Worm (Caenorhabditis elegans): ENCODE results near the gene srx-125.

Gene srx-125

DNA sequence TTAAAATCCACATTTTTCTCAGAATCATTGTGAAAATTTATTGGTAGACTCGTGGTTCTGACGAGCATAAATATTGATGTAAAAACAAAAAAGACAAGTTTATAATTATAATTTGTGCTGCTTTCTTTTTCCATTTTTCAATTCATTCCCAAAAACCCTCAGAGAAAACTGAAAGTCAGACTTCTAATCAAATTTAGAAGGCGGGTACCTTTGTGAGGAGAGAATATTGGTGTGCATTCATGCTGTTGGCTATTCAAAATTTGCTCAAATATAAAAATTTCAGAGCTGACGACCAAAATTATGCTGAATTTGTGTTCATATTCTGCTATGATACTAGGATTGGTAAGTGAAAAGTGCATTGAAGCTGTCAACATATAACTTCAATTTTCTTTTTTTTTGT is at the start of gene srx-125:
TSS of gene srx-125 (plus strand) at position 301 of the 400 bp plus-strand sequence.
- no peak for TF ChIP-seq ref-1 (GFP tag; conservative IDR thresholded peaks at IDR 0.05)
- TF ChIP-seq ztf-23 (GFP tag; IDR thresholded peaks at IDR 0.05), result no peak
- no peak for TF ChIP-seq ztf-29 (GFP tag; IDR thresholded peaks at IDR 0.05)
- no peak for TF ChIP-seq flt-1 (GFP tag; IDR thresholded peaks at IDR 0.05)
- TF ChIP-seq T22C8.4 (GFP tag; IDR thresholded peaks at IDR 0.05), result no peak
- no peak for TF ChIP-seq tab-1 (GFP tag; IDR thresholded peaks at IDR 0.05)

DNA sequence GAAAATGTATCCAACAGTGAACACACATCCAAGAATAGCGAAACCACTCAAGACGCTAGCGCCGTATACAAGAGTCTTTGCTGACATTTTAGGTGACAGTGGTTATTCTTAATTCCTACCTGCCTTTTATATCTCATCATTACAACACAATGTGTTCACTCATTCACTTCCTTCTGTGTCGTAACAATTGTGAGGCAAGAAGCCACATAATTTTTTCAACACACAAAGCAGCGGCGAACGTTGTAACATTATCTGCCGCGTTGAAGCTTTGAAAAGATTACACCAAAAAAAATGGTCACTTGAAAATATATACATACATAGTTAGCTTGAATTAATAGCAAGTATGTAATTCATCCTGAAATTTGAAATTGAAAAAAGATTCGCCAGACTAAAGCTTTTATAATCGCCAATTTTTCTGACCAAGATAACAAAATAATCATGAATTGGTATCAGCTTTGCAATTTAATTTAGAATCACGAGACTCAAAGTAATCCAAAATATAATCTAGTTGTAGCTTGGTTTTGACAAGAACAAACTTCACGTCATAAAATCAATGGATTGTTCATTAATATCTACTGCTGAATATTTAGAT is 49.1 kb upstream of the srx-125 start, which contains the start of the genes col-161 and srh-18:
TSS of gene col-161 (minus strand) at position 101 of the 592 bp plus-strand sequence.
TSS of gene srh-18 (plus strand) at position 542 of the 592 bp plus-strand sequence.
- TF ChIP-seq flt-1 (GFP tag; IDR thresholded peaks at IDR 0.05), result no peak
- TF ChIP-seq ztf-23 (GFP tag; IDR thresholded peaks at IDR 0.05), result no peak
- no peak for TF ChIP-seq tab-1 (GFP tag; IDR thresholded peaks at IDR 0.05)
- no peak for TF ChIP-seq klf-2 (GFP tag; conservative IDR thresholded peaks at IDR 0.05)

DNA sequence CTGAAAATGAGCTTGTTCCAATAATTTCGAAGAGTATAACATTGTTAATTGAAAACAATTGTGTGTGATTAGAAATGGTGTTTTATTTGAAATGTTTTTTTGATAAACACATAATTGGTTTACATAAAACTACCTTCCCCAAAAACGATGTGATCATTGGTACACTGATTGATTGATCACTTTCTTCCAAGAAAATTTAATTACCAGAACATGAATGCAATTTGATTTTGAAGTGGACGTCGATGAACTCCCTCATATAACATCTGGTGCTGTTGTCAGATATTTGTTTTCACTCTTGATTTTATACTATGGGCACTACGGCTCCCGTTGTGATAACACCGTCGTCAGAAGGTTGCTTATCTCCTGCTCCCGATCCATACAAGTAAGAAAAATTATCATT is 46.4 kb upstream of the srx-125 start, which contains the start of gene srh-15:
TSS of gene srh-15 (plus strand) at position 301 of the 400 bp plus-strand sequence.
- TF ChIP-seq ztf-23 (GFP tag; IDR thresholded peaks at IDR 0.05), result no peak

- TF ChIP-seq tab-1 (GFP tag; IDR thresholded peaks at IDR 0.05) (no peak), flt-1 (GFP tag; IDR thresholded peaks at IDR 0.05) (no peak), T22C8.4 (GFP tag; IDR thresholded peaks at IDR 0.05) (no peak), med-1 (GFP tag; optimal IDR thresholded peaks at IDR 0.05; ENCODE audit: insufficient read depth) (no peak), ref-1 (GFP tag; conservative IDR thresholded peaks at IDR 0.05) (no peak), cog-1 (tag; optimal IDR thresholded peaks at IDR 0.05) (no peak), ztf-29 (GFP tag; IDR thresholded peaks at IDR 0.05) (no peak), klf-2 (GFP tag; conservative IDR thresholded peaks at IDR 0.05) (no peak), ztf-23 (GFP tag; IDR thresholded peaks at IDR 0.05) (no peak)
These were observed 42.0 kb upstream of the srx-125 start, which contains the start of gene C50B6.7 for ce11 chrV:13324933-13325760. Gene C50B6.7 (minus strand): TSS chrV:13324983.

- TF ChIP-seq ztf-23 (GFP tag; IDR thresholded peaks at IDR 0.05) (no peak), flt-1 (GFP tag; IDR thresholded peaks at IDR 0.05) (no peak), ztf-29 (GFP tag; IDR thresholded peaks at IDR 0.05) (no peak), cog-1 (tag; optimal IDR thresholded peaks at IDR 0.05) (no peak), med-1 (GFP tag; optimal IDR thresholded peaks at IDR 0.05; ENCODE audit: insufficient read depth) (no peak), klf-2 (GFP tag; conservative IDR thresholded peaks at IDR 0.05) (no peak), T22C8.4 (GFP tag; IDR thresholded peaks at IDR 0.05) (no peak), ref-1 (GFP tag; conservative IDR thresholded peaks at IDR 0.05) (no peak), tab-1 (GFP tag; IDR thresholded peaks at IDR 0.05) (no peak)
These were observed 39.7 kb upstream of the srx-125 start, which contains the start of gene str-37 for ce11 chrV:13327463-13327862. Gene str-37 (plus strand): TSS chrV:13327763.

- TF ChIP-seq klf-2 (GFP tag; conservative IDR thresholded peaks at IDR 0.05) (no peak), T22C8.4 (GFP tag; IDR thresholded peaks at IDR 0.05) (no peak), flt-1 (GFP tag; IDR thresholded peaks at IDR 0.05) (no peak), tab-1 (GFP tag; IDR thresholded peaks at IDR 0.05) (no peak)
These were observed 36.2 kb upstream of the srx-125 start, which contains the start of gene nhr-129 for ce11 chrV:13330919-13331318. Gene nhr-129 (minus strand): TSS chrV:13331019.

ce11 chrV:13333386-13334180 is 33.5 kb upstream of the srx-125 start, which contains the start of gene nhr-168:
Gene nhr-168 (minus strand): TSS chrV:13333871.
- TF ChIP-seq cog-1 (tag; optimal IDR thresholded peaks at IDR 0.05), result no peak
- no peak for TF ChIP-seq klf-2 (GFP tag; conservative IDR thresholded peaks at IDR 0.05)
- TF ChIP-seq med-1 (GFP tag; optimal IDR thresholded peaks at IDR 0.05; ENCODE audit: insufficient read depth), result no peak
- TF ChIP-seq tab-1 (GFP tag; IDR thresholded peaks at IDR 0.05), result no peak
- no peak for TF ChIP-seq ztf-29 (GFP tag; IDR thresholded peaks at IDR 0.05)
- no peak for TF ChIP-seq ztf-23 (GFP tag; IDR thresholded peaks at IDR 0.05)
- no peak for TF ChIP-seq flt-1 (GFP tag; IDR thresholded peaks at IDR 0.05)
- no peak for TF ChIP-seq T22C8.4 (GFP tag; IDR thresholded peaks at IDR 0.05)
- TF ChIP-seq ref-1 (GFP tag; conservative IDR thresholded peaks at IDR 0.05), result no peak

- TF ChIP-seq klf-2 (GFP tag; conservative IDR thresholded peaks at IDR 0.05) (no peak), T22C8.4 (GFP tag; IDR thresholded peaks at IDR 0.05) (no peak), cog-1 (tag; optimal IDR thresholded peaks at IDR 0.05) (no peak)
These were observed 32.7 kb upstream of the srx-125 start for ce11 chrV:13334447-13334846.

DNA sequence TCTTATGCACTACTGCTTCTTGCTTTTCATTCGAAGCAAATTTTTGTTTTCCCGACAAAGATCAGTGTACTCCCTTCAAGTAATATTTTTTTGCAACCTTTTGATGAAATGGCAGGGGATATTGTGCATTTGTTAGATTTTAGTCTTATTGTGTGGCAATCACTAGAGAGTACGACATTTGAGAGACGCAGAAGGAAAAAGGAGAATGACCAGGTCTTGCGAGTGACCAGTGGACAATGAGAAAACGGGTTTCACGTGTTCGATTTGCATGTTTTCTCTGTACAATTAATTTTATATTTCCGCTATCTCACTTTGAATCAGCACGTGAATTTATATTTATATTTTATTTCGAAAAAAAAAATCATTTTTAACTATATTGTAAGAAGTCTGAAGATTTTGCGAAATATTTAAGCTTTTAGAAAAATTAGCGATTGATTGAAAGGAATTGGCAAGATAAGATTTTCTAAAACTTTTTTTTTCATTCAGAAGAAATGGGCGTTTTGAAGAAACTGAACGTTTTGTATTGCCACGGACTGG is 31.2 kb upstream of the srx-125 start, which contains the start of gene C50B6.9:
TSS of gene C50B6.9 (plus strand) at position 487 of the 537 bp plus-strand sequence.
- TF ChIP-seq med-1 (GFP tag; optimal IDR thresholded peaks at IDR 0.05; ENCODE audit: insufficient read depth) (no peak), ref-1 (GFP tag; conservative IDR thresholded peaks at IDR 0.05) (no peak), ztf-23 (GFP tag; IDR thresholded peaks at IDR 0.05) (no peak), ztf-29 (GFP tag; IDR thresholded peaks at IDR 0.05) (no peak), T22C8.4 (GFP tag; IDR thresholded peaks at IDR 0.05) (no peak), cog-1 (tag; optimal IDR thresholded peaks at IDR 0.05) (no peak), flt-1 (GFP tag; IDR thresholded peaks at IDR 0.05) (no peak), tab-1 (GFP tag; IDR thresholded peaks at IDR 0.05) (no peak), klf-2 (GFP tag; conservative IDR thresholded peaks at IDR 0.05) (no peak)

Data from whole organism, midembryonic.